Fruit fly (Drosophila melanogaster) whole organism, adult: ENCODE data around the gene alpha4GT2.

Source experiments
- CG14711 ChIP-seq: fragments of 200-800 bp; sonication (Bioruptor generic); optimal IDR thresholded peaks from 2 replicates; lab custom pipeline; 2018; ENCODE audit warnings: missing biosample characterization, mild to moderate bottlenecking, missing genetic modification characterization, moderate library complexity
- CG1620 ChIP-seq: fragments of 200-800 bp; sonication (Bioruptor generic); optimal IDR thresholded peaks from 2 replicates; lab custom pipeline; 2016; ENCODE audit warnings: missing biosample characterization, missing genetic modification characterization
- CG33017 ChIP-seq: fragments of 200-800 bp; sonication (Bioruptor generic); optimal IDR thresholded peaks from 2 replicates; lab custom pipeline; 2018; ENCODE audit warnings: missing biosample characterization, mild to moderate bottlenecking, missing genetic modification characterization, moderate library complexity
- CG5204 ChIP-seq: fragments of 200-800 bp; sonication (Bioruptor generic); optimal IDR thresholded peaks from 2 replicates; lab custom pipeline; 2016; ENCODE audit warnings: missing biosample characterization, missing genetic modification characterization
- CG7045 ChIP-seq: fragments of 200-800 bp; sonication (Bioruptor generic); optimal IDR thresholded peaks from 2 replicates; lab custom pipeline; 2017; ENCODE audit warnings: missing biosample characterization, mild to moderate bottlenecking, missing genetic modification characterization
- Clk ChIP-seq: fragments of 200-800 bp; sonication (Bioruptor generic); optimal IDR thresholded peaks from 2 replicates; lab custom pipeline; 2017; ENCODE audit warnings: missing biosample characterization, missing genetic modification characterization
- Crg-1 ChIP-seq: fragments of 200-800 bp; sonication (Bioruptor generic); optimal IDR thresholded peaks from 2 replicates; lab custom pipeline; 2016; ENCODE audit warnings: missing biosample characterization, missing genetic modification characterization
- Mnt ChIP-seq: fragments of 200-800 bp; sonication (Bioruptor generic); optimal IDR thresholded peaks from 2 replicates; lab custom pipeline; 2016; ENCODE audit warnings: missing biosample characterization, mild to moderate bottlenecking, missing genetic modification characterization
- bab1 ChIP-seq: fragments of 200-800 bp; sonication (Bioruptor generic); optimal IDR thresholded peaks from 3 replicates; lab custom pipeline; 2019; ENCODE audit warnings: missing biosample characterization, mild to moderate bottlenecking, missing genetic modification characterization, moderate library complexity
- pad ChIP-seq: fragments of 200-800 bp; sonication (Bioruptor generic); optimal IDR thresholded peaks from 3 replicates; lab custom pipeline; 2017; ENCODE audit warnings: missing biosample characterization, missing genetic modification characterization, mild to moderate bottlenecking, moderate library complexity, missing genetic modification reagents
- tj ChIP-seq: fragments of 200-800 bp; sonication (Bioruptor generic); optimal IDR thresholded peaks from 3 replicates; lab custom pipeline; 2017; ENCODE audit warnings: missing biosample characterization, mild to moderate bottlenecking, missing genetic modification characterization, moderate library complexity
- toe ChIP-seq: fragments of 200-800 bp; sonication (Bioruptor generic); optimal IDR thresholded peaks from 2 replicates; lab custom pipeline; 2016; ENCODE audit warnings: missing biosample characterization, missing genetic modification characterization

dm6 chr3R:25806145-25806544 lies 25.9 kb upstream of the alpha4GT2 start, which contains the start of gene BG642167:
- TF ChIP-seq pad (GFP tag; lab: Kevin White, UChicago) = no peak
- no peak for TF ChIP-seq CG14711 (tag; lab: Kevin White, UChicago)
- TF ChIP-seq CG1620 (GFP tag; lab: Kevin White, UChicago) = no peak
- no peak for TF ChIP-seq CG5204
- TF ChIP-seq Clk (GFP tag; lab: Kevin White, UChicago) = no peak
- TF ChIP-seq Crg-1 (GFP tag; lab: Kevin White, UChicago) = no peak
- TF ChIP-seq CG7045 (GFP tag; lab: Kevin White, UChicago) = no peak
- TF ChIP-seq toe (GFP tag; lab: Kevin White, UChicago) = no peak
- TF ChIP-seq CG33017 = no peak
- no peak for TF ChIP-seq tj
- TF ChIP-seq bab1 (GFP tag; lab: Kevin White, UChicago) = no peak
- TF ChIP-seq Mnt (GFP tag; lab: Kevin White, UChicago) = no peak
